Worm (Caenorhabditis elegans) whole organism, L4 larva: ENCODE measurements around the gene fbxa-102.

ENCODE experiments used
- T20F7.1 ChIP-seq: fragments of 200-800 bp; sonication (Bioruptor generic); optimal IDR thresholded peaks from 2 replicates; lab custom pipeline; 2018; ENCODE audit warnings: mild to moderate bottlenecking, missing genetic modification characterization, missing compliant biosample characterization
- Y75B8A.6 ChIP-seq: fragments of 200-800 bp; sonication (Bioruptor generic); IDR thresholded peaks from 2 replicates; pipeline ENCODE4 v1.3.6; 2022; ENCODE audit warnings: missing genetic modification reagents, missing genetic modification characterization, missing compliant biosample characterization
- aha-1 ChIP-seq: fragments of 150-350 bp; peaks from one replicate; lab custom pipeline; 2014; ENCODE audit warnings: missing biosample characterization, missing genetic modification characterization
- arid-1 ChIP-seq: fragments of 200-800 bp; sonication (Bioruptor generic); conservative IDR thresholded peaks from 2 replicates; pipeline ENCODE4 v1.3.6; 2022; ENCODE audit warnings: missing genetic modification reagents, missing genetic modification characterization, missing compliant biosample characterization
- ces-1 ChIP-seq: fragments of 150-350 bp; sonication (generic microtip); optimal IDR thresholded peaks from 4 replicates; lab custom pipeline; 2014; ENCODE audit warnings: missing biosample characterization, missing genetic modification reagents, missing genetic modification characterization
- cey-2 ChIP-seq: sonication (generic microtip); optimal IDR thresholded peaks from 3 replicates; lab custom pipeline; 2017; ENCODE audit warnings: missing genetic modification characterization, mild to moderate bottlenecking, missing compliant biosample characterization, antibody characterized with exemption, borderline replicate concordance; ENCODE audit not compliant: insufficient read depth
- dpl-1 ChIP-seq: fragments of 150-350 bp; optimal IDR thresholded peaks from 2 replicates; lab custom pipeline; 2014; ENCODE audit warnings: missing biosample characterization, missing genetic modification reagents, missing genetic modification characterization
- duxl-1 ChIP-seq: sonication (generic microtip); optimal IDR thresholded peaks from 2 replicates; lab custom pipeline; 2016; ENCODE audit warnings: mild to moderate bottlenecking, missing genetic modification characterization, moderate library complexity, missing compliant biosample characterization; ENCODE audit not compliant: poor library complexity
- egl-43 ChIP-seq: fragments of 200-800 bp; sonication (Bioruptor generic); IDR thresholded peaks from 2 replicates; pipeline ENCODE4 v1.3.6; 2022; ENCODE audit warnings: missing genetic modification reagents, missing genetic modification characterization, missing compliant biosample characterization
- jun-1 ChIP-seq: fragments of 150-350 bp; optimal IDR thresholded peaks from 2 replicates; lab custom pipeline; 2014; ENCODE audit warnings: missing biosample characterization, missing genetic modification reagents, missing genetic modification characterization
- lin-1 ChIP-seq: fragments of 200-800 bp; sonication (Bioruptor generic); IDR thresholded peaks from 2 replicates; pipeline ENCODE4 v1.3.6; 2022; ENCODE audit warnings: missing genetic modification reagents, missing genetic modification characterization, missing compliant biosample characterization
- lin-29 ChIP-seq: fragments of 200-800 bp; sonication (Bioruptor generic); IDR thresholded peaks from 2 replicates; pipeline ENCODE4 v1.3.6; 2022; ENCODE audit warnings: missing genetic modification reagents, missing genetic modification characterization, missing compliant biosample characterization
- lin-39 ChIP-seq: fragments of 150-350 bp; optimal IDR thresholded peaks from 2 replicates; lab custom pipeline; 2014; ENCODE audit warnings: missing biosample characterization, missing genetic modification reagents, missing genetic modification characterization
- mdt-29 ChIP-seq: fragments of 200-800 bp; sonication (Bioruptor generic); IDR thresholded peaks from 2 replicates; pipeline ENCODE4 v1.3.6; 2022; ENCODE audit warnings: missing genetic modification reagents, missing genetic modification characterization, missing compliant biosample characterization
- mes-2 ChIP-seq: sonication (generic microtip); optimal IDR thresholded peaks from 2 replicates; lab custom pipeline; 2016; ENCODE audit warnings: missing genotype, mild to moderate bottlenecking, missing genetic modification characterization, missing compliant biosample characterization; ENCODE audit not compliant: poor library complexity, severe bottlenecking
- nhr-10 ChIP-seq: fragments of 150-350 bp; optimal IDR thresholded peaks from 2 replicates; lab custom pipeline; 2014; ENCODE audit warnings: missing biosample characterization, missing genetic modification characterization
- nhr-11 ChIP-seq: fragments of 150-350 bp; optimal IDR thresholded peaks from 2 replicates; lab custom pipeline; 2014; ENCODE audit warnings: missing biosample characterization, missing genetic modification characterization
- nhr-25 ChIP-seq: sonication (generic microtip); optimal IDR thresholded peaks from 2 replicates; lab custom pipeline; 2017; ENCODE audit warnings: missing genetic modification characterization, mild to moderate bottlenecking, missing compliant biosample characterization, antibody characterized with exemption, moderate library complexity, borderline replicate concordance; ENCODE audit not compliant: insufficient read depth
- nhr-6 ChIP-seq: fragments of 150-350 bp; optimal IDR thresholded peaks from 2 replicates; lab custom pipeline; 2014; ENCODE audit warnings: missing biosample characterization, missing genetic modification characterization
- pqm-1 ChIP-seq: sonication (generic microtip); optimal IDR thresholded peaks from 2 replicates; lab custom pipeline; 2017; ENCODE audit warnings: missing biosample characterization, missing genetic modification characterization
- sdz-12 ChIP-seq: fragments of 200-800 bp; sonication (Bioruptor generic); optimal IDR thresholded peaks from 2 replicates; lab custom pipeline; 2018; ENCODE audit warnings: mild to moderate bottlenecking, missing genetic modification characterization, missing compliant biosample characterization
- skn-1 ChIP-seq: fragments of 150-350 bp; optimal IDR thresholded peaks from 2 replicates; lab custom pipeline; 2014; ENCODE audit warnings: missing biosample characterization, missing genetic modification characterization
- snpc-1.2 ChIP-seq: fragments of 200-800 bp; sonication (Bioruptor generic); IDR thresholded peaks from 2 replicates; pipeline ENCODE4 v1.3.6; 2022; ENCODE audit warnings: missing genetic modification reagents, missing genetic modification characterization, missing compliant biosample characterization
- spr-3 ChIP-seq: fragments of 200-800 bp; sonication (Bioruptor generic); optimal IDR thresholded peaks from 2 replicates; lab custom pipeline; 2018; ENCODE audit warnings: mild to moderate bottlenecking, missing genetic modification characterization, missing compliant biosample characterization
- unc-62 ChIP-seq, 3 experiments: fragments of 150-350 bp in 1 of 3; sonication (generic microtip); optimal IDR thresholded peaks in 2 of 3; peaks in 1 of 3; 1 replicate in 1 of 3; 2 replicates in 2 of 3; lab custom pipeline; 2014 to 2017; ENCODE audit warnings: missing biosample characterization in 3 of 3, missing genetic modification characterization in 3 of 3, missing genetic modification reagents in 3 of 3, missing genotype in 1 of 3
- vab-7 ChIP-seq: fragments of 200-800 bp; sonication (Bioruptor generic); IDR thresholded peaks from 2 replicates; pipeline ENCODE4 v1.3.6; 2022; ENCODE audit warnings: missing genetic modification reagents, missing genetic modification characterization, missing compliant biosample characterization
- zag-1 ChIP-seq: fragments of 150-350 bp; optimal IDR thresholded peaks from 2 replicates; lab custom pipeline; 2014; ENCODE audit warnings: missing biosample characterization, missing genetic modification characterization
- zfp-2 ChIP-seq: sonication (generic microtip); optimal IDR thresholded peaks from 2 replicates; lab custom pipeline; 2016; ENCODE audit warnings: mild to moderate bottlenecking, missing genetic modification characterization, missing compliant biosample characterization
- zip-11 ChIP-seq: fragments of 200-800 bp; sonication (Bioruptor generic); IDR thresholded peaks from 2 replicates; pipeline ENCODE4 v1.3.6; 2022; ENCODE audit warnings: missing genetic modification characterization, missing compliant biosample characterization
- ztf-7 ChIP-seq: fragments of 150-350 bp; optimal IDR thresholded peaks from 2 replicates; lab custom pipeline; 2014; ENCODE audit warnings: missing biosample characterization, missing genetic modification characterization

fbxa-102 gene

ce11 chrV:17538279-17538896 is 44.8 kb upstream of the fbxa-102 start, which contains the start of gene C18D4.6:
TSS of gene C18D4.6 (minus strand) at chrV:17538375.
- TF ChIP-seq mdt-29 (no peak), T20F7.1 (GFP tag; lab: Kevin White, UChicago) (peak; percentile 83), duxl-1 (tag; lab: Kevin White, UChicago) (peak; percentile 85), skn-1 (tag; lab: Kevin White, UChicago) (no peak), nhr-10 (tag; lab: Kevin White, UChicago) (no peak), ces-1 (GFP tag; lab: Kevin White, UChicago) (no peak), dpl-1 (GFP tag; lab: Kevin White, UChicago) (peak; percentile 3), mes-2 (tag; lab: Kevin White, UChicago) (peak; percentile 54)
- TF ChIP-seq, all 104 proteins: peak for 4

- TF ChIP-seq unc-62 (GFP tag; optimal IDR thresholded peaks at IDR 0.05 in 1 of 2; lab: Kevin White, UChicago): peak in 1 of 2 experiments; percentile 68
- no peak for TF ChIP-seq unc-62 (tag; optimal IDR thresholded peaks at IDR 0.05; lab: Kevin White, UChicago)
- peak; percentile 67 for TF ChIP-seq aha-1 (tag; lab: Kevin White, UChicago)
- TF ChIP-seq lin-39 (tag; lab: Kevin White, UChicago): no peak
These were observed 39.6 kb upstream of the fbxa-102 start for ce11 chrV:17533200-17533599.

DNA sequence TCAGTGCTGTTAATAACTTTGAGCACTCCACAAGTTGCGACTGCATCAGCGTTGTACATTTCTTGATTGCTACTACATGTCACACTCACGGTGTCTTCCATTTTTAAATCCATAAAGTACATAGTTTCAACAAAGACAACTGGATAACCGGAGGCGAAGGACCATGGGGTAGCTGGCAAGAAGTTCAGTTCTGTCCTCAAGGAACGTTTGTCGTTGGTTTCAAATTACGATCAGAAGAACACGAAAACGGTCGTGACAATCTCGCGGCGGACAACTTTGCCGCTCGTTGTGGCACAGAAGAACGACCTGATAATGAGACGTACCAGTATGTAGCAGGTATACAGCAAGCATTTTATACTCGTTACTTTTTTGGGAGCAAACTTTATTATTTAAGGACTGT is 39.1 kb upstream of the fbxa-102 start, which contains the start of gene C18D4.3:
C18D4.3 (minus strand) TSS at position 101 of the 400 bp plus-strand sequence.
- no peak for TF ChIP-seq lin-1 (GFP tag; lab: Robert Waterston, UW)
- TF ChIP-seq lin-29 (GFP tag; lab: Robert Waterston, UW): no peak
- no peak for TF ChIP-seq spr-3 (GFP tag; lab: Kevin White, UChicago)
- no peak for TF ChIP-seq egl-43 (GFP tag; lab: Robert Waterston, UW)
- no peak for TF ChIP-seq nhr-6 (tag; lab: Kevin White, UChicago)
- no peak for TF ChIP-seq pqm-1 (tag; lab: Kevin White, UChicago)
- no peak for TF ChIP-seq snpc-1.2 (GFP tag; lab: Robert Waterston, UW)
- no peak for TF ChIP-seq Y75B8A.6 (GFP tag; lab: Robert Waterston, UW)
- TF ChIP-seq zfp-2 (tag; lab: Kevin White, UChicago): no peak
- no peak for TF ChIP-seq zag-1
- no peak for TF ChIP-seq vab-7
- TF ChIP-seq zip-11 (GFP tag; lab: Robert Waterston, UW): no peak
- no peak for TF ChIP-seq jun-1 (tag; lab: Kevin White, UChicago)

DNA sequence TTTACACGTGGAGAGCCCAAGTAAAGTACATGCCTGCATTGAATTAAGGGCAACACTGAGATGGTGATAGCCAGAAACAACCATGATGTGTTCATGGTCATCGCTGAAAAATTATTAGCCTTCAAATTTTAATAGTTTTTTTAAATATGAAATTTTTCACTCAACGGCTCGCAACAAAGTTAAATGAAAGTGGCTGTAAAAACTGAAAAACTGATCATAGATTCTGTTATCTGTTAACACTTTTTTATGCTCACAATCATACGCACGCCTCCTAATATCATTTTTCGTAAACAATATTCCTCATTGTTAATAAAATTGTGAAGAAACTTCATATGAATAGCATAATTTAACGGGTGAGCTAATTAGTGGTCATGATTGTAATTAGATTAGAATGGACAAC is 37.8 kb upstream of the fbxa-102 start, which contains the start of gene C18D4.4:
C18D4.4 (minus strand) TSS at position 101 of the 400 bp plus-strand sequence.
- no peak for TF ChIP-seq zag-1
- no peak for TF ChIP-seq ztf-7 (tag; lab: Kevin White, UChicago)
- no peak for TF ChIP-seq arid-1
- no peak for TF ChIP-seq cey-2 (tag; lab: Kevin White, UChicago)
- TF ChIP-seq nhr-25 (tag; lab: Kevin White, UChicago): no peak
- TF ChIP-seq Y75B8A.6 (GFP tag; lab: Robert Waterston, UW): no peak
- no peak for TF ChIP-seq nhr-11 (tag; lab: Kevin White, UChicago)

DNA sequence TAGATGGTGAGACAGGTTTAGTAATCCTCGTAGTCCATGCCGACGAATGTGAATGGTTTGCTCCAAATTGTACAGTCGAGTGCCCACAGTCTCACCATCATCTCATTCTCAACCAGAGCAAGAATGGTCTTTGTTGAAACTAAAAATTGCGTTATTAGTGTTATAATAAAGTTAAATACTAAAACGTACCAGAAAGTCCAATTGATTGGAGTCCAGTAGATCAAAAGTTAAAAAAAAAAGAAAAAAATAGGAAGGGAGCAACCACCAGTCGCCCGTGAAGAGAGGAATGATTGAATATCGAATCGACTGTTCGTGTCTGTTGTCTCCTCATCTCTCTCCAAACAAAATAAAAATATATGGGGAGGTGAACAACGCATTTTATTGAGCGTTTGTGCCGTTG is 36.9 kb upstream of the fbxa-102 start, which contains the start of gene C18D4.12:
C18D4.12 (minus strand) TSS at position 101 of the 400 bp plus-strand sequence.
- TF ChIP-seq aha-1 (tag; lab: Kevin White, UChicago) (peak; percentile 8), sdz-12 (GFP tag; lab: Kevin White, UChicago) (no peak)
- TF ChIP-seq, all 104 proteins: peak for 1
